Fruit fly (Drosophila melanogaster) whole organism, embryonic: ENCODE measurements around the gene Sclp.
A peak's percentile ranks its signal among the peaks of the same experiment; 100 is the strongest.

Experiments
- ATbp ChIP-seq: fragments of 200-800 bp; sonication (Bioruptor generic); optimal IDR thresholded peaks from 2 replicates; lab custom pipeline; 2017; ENCODE audit warnings: missing biosample characterization, mild to moderate bottlenecking, missing genetic modification characterization, missing genetic modification reagents
- Ada2b ChIP-seq: fragments of 200-800 bp; sonication (Bioruptor generic); IDR thresholded peaks from 2 replicates; pipeline ENCODE4 v1.3.6; 2022; ENCODE audit warnings: missing biosample characterization, missing genetic modification characterization
- Awh ChIP-seq: fragments of 200-800 bp; sonication (Bioruptor generic); IDR thresholded peaks from 2 replicates; pipeline ENCODE4, ENCODE4 v1.3.6; 2022; ENCODE audit warnings: missing biosample characterization, missing genetic modification characterization
- B-H1 ChIP-seq: fragments of 200-800 bp; sonication (Bioruptor generic); IDR thresholded peaks from 3 replicates; pipeline ENCODE4 v1.3.6; 2022; ENCODE audit warnings: missing biosample characterization, missing genetic modification characterization
- B-H2 ChIP-seq: fragments of 200-800 bp; sonication (Bioruptor generic); optimal IDR thresholded peaks from 2 replicates; lab custom pipeline; 2018; ENCODE audit warnings: missing biosample characterization, mild to moderate bottlenecking, missing genetic modification characterization
- C15 ChIP-seq: fragments of 200-800 bp; sonication (Bioruptor generic); IDR thresholded peaks from 3 replicates; pipeline ENCODE4 v1.3.6; 2022; ENCODE audit warnings: missing biosample characterization, missing genetic modification characterization
- CG10431 ChIP-seq: fragments of 200-800 bp; sonication (Bioruptor generic); optimal IDR thresholded peaks from 3 replicates; lab custom pipeline; 2018; ENCODE audit warnings: missing biosample characterization, mild to moderate bottlenecking, missing genetic modification characterization
- CG14860 ChIP-seq: fragments of 200-800 bp; sonication (Bioruptor generic); IDR thresholded peaks from 3 replicates; pipeline ENCODE4 v1.3.6; 2022; ENCODE audit warnings: missing biosample characterization, missing genetic modification characterization; ENCODE audit not compliant: partially characterized antibody
- CG15601 ChIP-seq: fragments of 200-800 bp; sonication (Bioruptor generic); optimal IDR thresholded peaks from 3 replicates; lab custom pipeline; 2019; ENCODE audit warnings: missing biosample characterization, mild to moderate bottlenecking, missing genetic modification characterization, moderate library complexity
- CG16779 ChIP-seq: fragments of 200-800 bp; sonication (Bioruptor generic); IDR thresholded peaks from 2 replicates; pipeline ENCODE4 v1.3.6; 2022; ENCODE audit warnings: missing biosample characterization, missing genetic modification characterization
- CG2116 ChIP-seq: fragments of 200-800 bp; sonication (Bioruptor generic); optimal IDR thresholded peaks from 3 replicates; lab custom pipeline; 2018; ENCODE audit warnings: missing biosample characterization, mild to moderate bottlenecking, missing genetic modification characterization
- CG2889 ChIP-seq: fragments of 200-800 bp; sonication (Bioruptor generic); IDR thresholded peaks from 3 replicates; pipeline ENCODE4 v1.3.6; 2022; ENCODE audit warnings: missing biosample characterization, missing genetic modification characterization
- CG34224 ChIP-seq: fragments of 200-800 bp; sonication (Bioruptor generic); IDR thresholded peaks from 3 replicates; pipeline ENCODE4 v1.3.6; 2022; ENCODE audit warnings: missing biosample characterization, missing genetic modification characterization; ENCODE audit not compliant: partially characterized antibody
- CG34376 ChIP-seq: fragments of 200-800 bp; sonication (Bioruptor generic); optimal IDR thresholded peaks from 2 replicates; lab custom pipeline; 2018; ENCODE audit warnings: missing biosample characterization, mild to moderate bottlenecking, missing genetic modification characterization
- CG42726 ChIP-seq: fragments of 200-800 bp; sonication (Bioruptor generic); IDR thresholded peaks from 2 replicates; pipeline ENCODE4 v1.3.6; 2022; ENCODE audit warnings: missing biosample characterization, missing genetic modification characterization; ENCODE audit not compliant: partially characterized antibody
- CG4617 ChIP-seq: fragments of 200-800 bp; sonication (Bioruptor generic); optimal IDR thresholded peaks from 3 replicates; lab custom pipeline; 2016; ENCODE audit warnings: missing biosample characterization, missing genetic modification characterization, borderline replicate concordance
- CG7786 ChIP-seq: fragments of 200-800 bp; sonication (Bioruptor generic); optimal IDR thresholded peaks from 2 replicates; lab custom pipeline; 2016; ENCODE audit warnings: missing biosample characterization, missing genetic modification characterization
- CG8290 ChIP-seq, 3 experiments: fragments of 200-800 bp; sonication (Bioruptor generic); optimal IDR thresholded peaks; 2 replicates each; lab custom pipeline; 2016 to 2019; ENCODE audit warnings: missing biosample characterization in 3 of 3, missing genetic modification characterization in 3 of 3, mild to moderate bottlenecking in 2 of 3, moderate library complexity in 1 of 3
- CG8924 ChIP-seq: fragments of 200-800 bp; optimal IDR thresholded peaks from 3 replicates; lab custom pipeline; 2019; ENCODE audit warnings: missing biosample characterization, mild to moderate bottlenecking, missing genetic modification characterization, moderate library complexity
- CG9817 ChIP-seq: fragments of 200-800 bp; sonication (Bioruptor generic); optimal IDR thresholded peaks from 2 replicates; lab custom pipeline; 2018; ENCODE audit warnings: missing biosample characterization, mild to moderate bottlenecking, missing genetic modification characterization, moderate library complexity
- CTCF ChIP-seq: fragments of 200-800 bp; sonication (Bioruptor generic); optimal IDR thresholded peaks from 2 replicates; lab custom pipeline; 2017; ENCODE audit warnings: missing biosample characterization, mild to moderate bottlenecking, missing genetic modification characterization, moderate library complexity
- CoRest ChIP-seq: fragments of 200-800 bp; sonication (Bioruptor generic); optimal IDR thresholded peaks from 3 replicates; lab custom pipeline; 2018; ENCODE audit warnings: missing biosample characterization, mild to moderate bottlenecking, missing genetic modification characterization, moderate library complexity
- E2f2 ChIP-seq: fragments of 200-800 bp; sonication (Bioruptor generic); IDR thresholded peaks from 2 replicates; pipeline ENCODE4 v1.3.6; 2022; ENCODE audit warnings: missing biosample characterization, missing genetic modification characterization
- Fer2 ChIP-seq: fragments of 200-800 bp; sonication (Bioruptor generic); optimal IDR thresholded peaks from 2 replicates; lab custom pipeline; 2018; ENCODE audit warnings: missing biosample characterization, mild to moderate bottlenecking, missing genetic modification characterization, moderate library complexity
- GATAe ChIP-seq: fragments of 200-800 bp; sonication (Bioruptor generic); conservative IDR thresholded peaks from 2 replicates; pipeline ENCODE4 v1.3.6; 2022; ENCODE audit warnings: missing biosample characterization, missing genetic modification characterization
- Gug ChIP-seq: fragments of 200-800 bp; sonication (Bioruptor generic); IDR thresholded peaks from 4 replicates; pipeline ENCODE4 v1.3.6; 2022; ENCODE audit warnings: missing biosample characterization, missing genetic modification characterization
- Hr3 ChIP-seq: fragments of 200-800 bp; sonication (Bioruptor generic); optimal IDR thresholded peaks from 3 replicates; lab custom pipeline; 2016; ENCODE audit warnings: missing biosample characterization, missing genetic modification characterization
- Hr78 ChIP-seq, 2 experiments: fragments of 200-800 bp in 1 of 2; fragments of >200 bp in 1 of 2; sonication (Bioruptor generic) in 1 of 2; optimal IDR thresholded peaks; 2 replicates each; lab custom pipeline; 2017 to 2019; ENCODE audit warnings: missing biosample characterization in 2 of 2, missing genetic modification characterization in 2 of 2, mild to moderate bottlenecking in 1 of 2, moderate library complexity in 1 of 2
- Lpt ChIP-seq: fragments of >200 bp; optimal IDR thresholded peaks from 2 replicates; lab custom pipeline; 2018; ENCODE audit warnings: missing biosample characterization, missing genetic modification characterization
- Med ChIP-seq: fragments of 200-800 bp; sonication (Bioruptor generic); peaks from one replicate; lab custom pipeline; 2016; ENCODE audit warnings: missing biosample characterization, missing genetic modification characterization, mild to moderate bottlenecking, inconsistent platforms, moderate library complexity
- Pdp1 ChIP-seq, 2 experiments: fragments of 200-800 bp; sonication (Bioruptor generic); optimal IDR thresholded peaks; 3 replicates each; lab custom pipeline; 2016; ENCODE audit warnings: missing biosample characterization in 2 of 2, missing genetic modification characterization in 2 of 2, mild to moderate bottlenecking in 1 of 2, moderate library complexity in 1 of 2
- Sin3A ChIP-seq: fragments of >200 bp; optimal IDR thresholded peaks from 2 replicates; lab custom pipeline; 2018
- Xbp1 ChIP-seq: fragments of 200-800 bp; sonication (Bioruptor generic); optimal IDR thresholded peaks from 3 replicates; lab custom pipeline; 2016; ENCODE audit warnings: missing biosample characterization, mild to moderate bottlenecking, missing genetic modification characterization
- cg ChIP-seq: fragments of 200-800 bp; sonication (Bioruptor generic); optimal IDR thresholded peaks from 3 replicates; lab custom pipeline; 2019; ENCODE audit warnings: missing biosample characterization, mild to moderate bottlenecking, missing genetic modification characterization, moderate library complexity
- crol ChIP-seq: fragments of 200-800 bp; sonication (Bioruptor generic); IDR thresholded peaks from 2 replicates; pipeline ENCODE4 v1.3.6; 2022; ENCODE audit warnings: missing biosample characterization, missing genetic modification characterization
- dpn ChIP-seq, 2 experiments: fragments of 200-800 bp; sonication (Bioruptor generic); optimal IDR thresholded peaks; 3 replicates each; lab custom pipeline; 2016; ENCODE audit warnings: missing biosample characterization in 2 of 2, missing genetic modification characterization in 2 of 2
- exex ChIP-seq: fragments of 200-800 bp; sonication (Bioruptor generic); optimal IDR thresholded peaks from 4 replicates; lab custom pipeline; 2018; ENCODE audit warnings: missing biosample characterization, mild to moderate bottlenecking, missing genetic modification characterization, moderate library complexity
- ftz-f1 ChIP-seq: fragments of 200-800 bp; sonication (Bioruptor generic); optimal IDR thresholded peaks from 2 replicates; lab custom pipeline; 2016; ENCODE audit warnings: missing biosample characterization, missing genetic modification characterization
- grau ChIP-seq: fragments of 200-800 bp; optimal IDR thresholded peaks from 3 replicates; lab custom pipeline; 2019; ENCODE audit warnings: missing biosample characterization, mild to moderate bottlenecking, missing genetic modification characterization, moderate library complexity
- grn ChIP-seq: fragments of 200-800 bp; sonication (Bioruptor generic); optimal IDR thresholded peaks from 3 replicates; lab custom pipeline; 2017; ENCODE audit warnings: missing biosample characterization, missing genetic modification characterization
- insv ChIP-seq, 2 experiments: fragments of 200-800 bp; sonication (Bioruptor generic); optimal IDR thresholded peaks; 3 replicates each; lab custom pipeline; 2016 to 2018; ENCODE audit warnings: missing biosample characterization in 2 of 2, missing genetic modification characterization in 2 of 2
- lilli ChIP-seq: fragments of 200-800 bp; sonication (Bioruptor generic); optimal IDR thresholded peaks from 3 replicates; lab custom pipeline; 2016; ENCODE audit warnings: missing biosample characterization, missing genetic modification characterization
- mirr ChIP-seq: fragments of 200-800 bp; sonication (Bioruptor generic); optimal IDR thresholded peaks from 3 replicates; lab custom pipeline; 2018; ENCODE audit warnings: missing biosample characterization, mild to moderate bottlenecking, missing genetic modification characterization
- peb ChIP-seq: fragments of 200-800 bp; sonication (Bioruptor generic); IDR thresholded peaks from 2 replicates; pipeline ENCODE4 v1.3.6; 2022; ENCODE audit warnings: missing biosample characterization, missing genetic modification characterization
- pzg ChIP-seq: fragments of 200-800 bp; sonication (Bioruptor generic); optimal IDR thresholded peaks from 3 replicates; lab custom pipeline; 2018; ENCODE audit warnings: missing biosample characterization, mild to moderate bottlenecking, missing genetic modification characterization, moderate library complexity
- sd ChIP-seq: fragments of 200-800 bp; sonication (Bioruptor generic); optimal IDR thresholded peaks from 3 replicates; lab custom pipeline; 2018; ENCODE audit warnings: missing biosample characterization, mild to moderate bottlenecking, missing genetic modification characterization, moderate library complexity
- sens ChIP-seq: fragments of 200-800 bp; sonication (Bioruptor generic); peaks from one replicate; lab custom pipeline; 2016; ENCODE audit warnings: missing biosample characterization, missing genetic modification characterization
- sug ChIP-seq: fragments of 200-800 bp; optimal IDR thresholded peaks from 2 replicates; lab custom pipeline; 2019; ENCODE audit warnings: missing biosample characterization, mild to moderate bottlenecking, missing genetic modification characterization, moderate library complexity
- toy ChIP-seq: fragments of 200-800 bp; sonication (Bioruptor generic); IDR thresholded peaks from 2 replicates; pipeline ENCODE4 v1.3.6; 2022; ENCODE audit warnings: missing biosample characterization, missing genetic modification characterization
- wor ChIP-seq: fragments of 200-800 bp; sonication (Bioruptor generic); IDR thresholded peaks from 2 replicates; pipeline ENCODE4 v1.3.6; 2022; ENCODE audit warnings: missing biosample characterization, missing genetic modification characterization
- zf30C ChIP-seq: fragments of 200-800 bp; sonication (Bioruptor generic); optimal IDR thresholded peaks from 3 replicates; lab custom pipeline; 2018; ENCODE audit warnings: missing biosample characterization, mild to moderate bottlenecking, missing genetic modification characterization

Sclp gene

dm6 chrX:11885356-11885755, 39.1 kb downstream of the Sclp start (continued):
- no peak for TF ChIP-seq CG4617 (GFP tag; lab: Kevin White, UChicago)

dm6 chrX:11884134-11884533, 40.3 kb downstream of the Sclp start:
- TF ChIP-seq GATAe (GFP tag; lab: Robert Waterston, UW) (no peak), mirr (GFP tag; lab: Kevin White, UChicago) (peak; percentile 30), Sin3A (lab: Kevin White, UChicago) (no peak), CG14860 (no peak), CG10431 (GFP tag; lab: Kevin White, UChicago) (no peak), CG9817 (tag; lab: Kevin White, UChicago) (no peak), Ada2b (GFP tag; lab: Robert Waterston, UW) (no peak), sd (tag; lab: Kevin White, UChicago) (peak; percentile 57), B-H1 (GFP tag; lab: Robert Waterston, UW) (no peak), Pdp1 (GFP tag; optimal IDR thresholded peaks at IDR 0.05; lab: Kevin White, UChicago) (peak in 1 of 2 experiments; percentile 89), zf30C (GFP tag; lab: Kevin White, UChicago) (no peak), Med (GFP tag; lab: Kevin White, UChicago) (peak; percentile 28), CG7786 (GFP tag; lab: Kevin White, UChicago) (no peak), toy (GFP tag; lab: Robert Waterston, UW) (no peak), CoRest (tag; lab: Kevin White, UChicago) (no peak), wor (GFP tag; lab: Robert Waterston, UW) (no peak), CG16779 (GFP tag; lab: Robert Waterston, UW) (no peak), CTCF (GFP tag; lab: Kevin White, UChicago) (no peak), sug (tag; lab: Kevin White, UChicago) (peak; percentile 51), CG42726 (GFP tag; lab: Robert Waterston, UW) (no peak), CG8290 (GFP tag; optimal IDR thresholded peaks at IDR 0.05; lab: Kevin White, UChicago) (no peak), CG8290 (tag; optimal IDR thresholded peaks at IDR 0.05; lab: Kevin White, UChicago) (no peak), dpn (GFP tag; optimal IDR thresholded peaks at IDR 0.05; lab: Kevin White, UChicago) (no peak), Lpt (no peak), lilli (GFP tag; lab: Kevin White, UChicago) (peak; percentile 10), ATbp (GFP tag; lab: Kevin White, UChicago) (no peak), ftz-f1 (GFP tag; lab: Kevin White, UChicago) (no peak), exex (tag; lab: Kevin White, UChicago) (peak; percentile 85), pzg (GFP tag; lab: Kevin White, UChicago) (no peak), CG8924 (tag; lab: Kevin White, UChicago) (no peak), sens (GFP tag; lab: Kevin White, UChicago) (no peak), CG2889 (GFP tag; lab: Robert Waterston, UW) (no peak), Fer2 (tag; lab: Kevin White, UChicago) (no peak), grn (peak; percentile 31), CG34224 (GFP tag; lab: Robert Waterston, UW) (no peak), CG34376 (GFP tag; lab: Kevin White, UChicago) (peak; percentile 58), Awh (no peak)

dm6 chrX:11882447-11882846, 42.0 kb downstream of the Sclp start:
- TF ChIP-seq peb (GFP tag; lab: Robert Waterston, UW) (no peak), cg (GFP tag; lab: Kevin White, UChicago) (peak; percentile 22), CG15601 (tag; lab: Kevin White, UChicago) (no peak), CG2116 (no peak), B-H2 (GFP tag; lab: Kevin White, UChicago) (no peak), Gug (GFP tag; lab: Robert Waterston, UW) (no peak), C15 (GFP tag; lab: Robert Waterston, UW) (no peak), E2f2 (GFP tag; lab: Robert Waterston, UW) (no peak), insv (GFP tag; optimal IDR thresholded peaks at IDR 0.05; lab: Kevin White, UChicago) (no peak), grau (tag; lab: Kevin White, UChicago) (peak; percentile 68), Hr78 (GFP tag; optimal IDR thresholded peaks at IDR 0.05; lab: Kevin White, UChicago) (no peak), sd (tag; lab: Kevin White, UChicago) (no peak), crol (no peak), Hr3 (GFP tag; lab: Kevin White, UChicago) (no peak), Xbp1 (no peak)
